Fruit fly (Drosophila melanogaster) S2 (cell line): Measurements from ENCODE around the gene CG1146.

Source experiments
- CG8478 ChIP-seq: fragments of >200 bp; optimal IDR thresholded peaks from 2 replicates; lab custom pipeline; 2018
- CTCF ChIP-seq, 2 experiments: fragments of >200 bp; optimal IDR thresholded peaks; 2 replicates each; lab custom pipeline; 2018

DNA sequence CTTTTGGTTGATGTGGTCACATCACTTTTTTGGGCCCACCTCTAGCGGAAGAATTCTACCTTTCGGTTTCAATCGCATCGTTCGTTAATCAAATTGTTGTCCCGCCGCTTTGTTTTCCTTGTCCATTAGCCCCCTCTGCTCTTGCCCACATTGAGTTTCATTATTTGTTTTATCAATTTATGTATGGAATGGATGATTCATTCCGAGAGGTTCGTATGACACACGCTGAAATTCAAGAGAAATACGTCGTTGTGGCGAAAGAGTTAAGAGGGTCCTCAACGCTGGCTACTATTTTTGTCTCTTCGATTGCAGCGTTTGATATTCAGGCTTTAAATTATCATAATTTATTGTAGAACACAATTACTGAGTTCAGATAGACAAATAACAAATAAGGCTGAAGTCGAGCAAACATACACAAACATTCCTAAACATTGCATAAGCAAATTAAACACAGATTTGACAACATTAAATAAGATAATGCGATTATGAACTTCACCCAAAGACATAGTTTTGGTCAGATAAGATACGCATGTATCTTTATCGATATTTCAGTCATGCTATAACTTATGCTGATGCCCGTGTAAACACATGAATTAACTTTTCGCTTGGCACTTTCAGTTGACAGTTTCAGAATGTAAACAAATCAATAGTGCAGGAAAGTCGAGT is 5.0 kb downstream of the CG1146 start:
- no peak for TF ChIP-seq CTCF (optimal IDR thresholded peaks at IDR 0.05; lab: Kevin White, UChicago)
- no peak for TF ChIP-seq CG8478 (lab: Kevin White, UChicago)
